Worm (Caenorhabditis elegans) whole organism, L4 larva: ENCODE data around the gene acbp-4.
A peak's percentile ranks its signal among the peaks of the same experiment; 100 is the strongest.

Experiments used
- D1046.2 ChIP-seq: fragments of 200-800 bp; sonication (Bioruptor generic); IDR thresholded peaks from 2 replicates; pipeline ENCODE4 v1.3.6; 2022; ENCODE audit warnings: missing genetic modification characterization, missing compliant biosample characterization
- F37D6.2 ChIP-seq: sonication (generic microtip); optimal IDR thresholded peaks from 2 replicates; lab custom pipeline; 2016; ENCODE audit warnings: mild to moderate bottlenecking, missing genetic modification characterization, missing compliant biosample characterization
- F49E8.2 ChIP-seq: sonication (generic microtip); optimal IDR thresholded peaks from 2 replicates; lab custom pipeline; 2016; ENCODE audit warnings: missing compliant biosample characterization, mild to moderate bottlenecking, missing genetic modification characterization, borderline replicate concordance
- Y105C5A.15 ChIP-seq: fragments of 200-800 bp; sonication (Bioruptor generic); IDR thresholded peaks from 2 replicates; pipeline ENCODE4 v1.3.6; 2022; ENCODE audit warnings: missing genetic modification characterization, missing compliant biosample characterization
- ZK337.2 ChIP-seq: fragments of 200-800 bp; sonication (Bioruptor generic); IDR thresholded peaks from 2 replicates; pipeline ENCODE4 v1.3.6; 2022; ENCODE audit warnings: missing genetic modification reagents, missing genetic modification characterization, missing compliant biosample characterization
- ZK546.5 ChIP-seq, 2 experiments: sonication (generic microtip); optimal IDR thresholded peaks; 2 replicates each; lab custom pipeline; 2017; ENCODE audit warnings: missing biosample characterization in 2 of 2, missing genetic modification characterization in 2 of 2
- arid-1 ChIP-seq: fragments of 200-800 bp; sonication (Bioruptor generic); conservative IDR thresholded peaks from 2 replicates; pipeline ENCODE4 v1.3.6; 2022; ENCODE audit warnings: missing genetic modification reagents, missing genetic modification characterization, missing compliant biosample characterization
- ceh-28 ChIP-seq: fragments of 150-350 bp; optimal IDR thresholded peaks from 2 replicates; lab custom pipeline; 2014; ENCODE audit warnings: missing biosample characterization, missing genetic modification reagents, missing genetic modification characterization
- ceh-32 ChIP-seq: sonication (generic microtip); optimal IDR thresholded peaks from 2 replicates; lab custom pipeline; 2016; ENCODE audit warnings: mild to moderate bottlenecking, missing genetic modification characterization, missing compliant biosample characterization; ENCODE audit not compliant: poor library complexity
- ceh-44 ChIP-seq: fragments of 200-800 bp; sonication (Bioruptor generic); IDR thresholded peaks from 2 replicates; pipeline ENCODE4 v1.3.6; 2022; ENCODE audit warnings: missing genetic modification reagents, missing genetic modification characterization, missing compliant biosample characterization
- cey-2 ChIP-seq: sonication (generic microtip); optimal IDR thresholded peaks from 3 replicates; lab custom pipeline; 2017; ENCODE audit warnings: missing genetic modification characterization, mild to moderate bottlenecking, missing compliant biosample characterization, antibody characterized with exemption, borderline replicate concordance; ENCODE audit not compliant: insufficient read depth
- ctbp-1 ChIP-seq: fragments of 200-800 bp; sonication (Bioruptor generic); IDR thresholded peaks from 2 replicates; pipeline ENCODE4 v1.3.6; 2022; ENCODE audit warnings: missing genetic modification reagents, missing genetic modification characterization, missing compliant biosample characterization
- daf-16 ChIP-seq, 3 experiments: sonication (generic microtip); optimal IDR thresholded peaks; 2 replicates each; lab custom pipeline; 2016 to 2017; ENCODE audit warnings: missing genetic modification characterization in 3 of 3, missing genetic modification reagents in 3 of 3, mild to moderate bottlenecking in 2 of 3, missing compliant biosample characterization in 2 of 3, missing biosample characterization in 1 of 3, moderate library complexity in 1 of 3
- daf-8 ChIP-seq: fragments of 200-800 bp; sonication (Bioruptor generic); IDR thresholded peaks from 2 replicates; pipeline ENCODE4 v1.3.6; 2022; ENCODE audit warnings: missing genetic modification characterization, missing compliant biosample characterization
- dmd-8 ChIP-seq: fragments of 200-800 bp; sonication (Bioruptor generic); IDR thresholded peaks from 2 replicates; pipeline ENCODE4 v1.3.6; 2022; ENCODE audit warnings: missing genetic modification characterization, missing compliant biosample characterization
- dpl-1 ChIP-seq: fragments of 150-350 bp; optimal IDR thresholded peaks from 2 replicates; lab custom pipeline; 2014; ENCODE audit warnings: missing biosample characterization, missing genetic modification reagents, missing genetic modification characterization
- duxl-1 ChIP-seq: sonication (generic microtip); optimal IDR thresholded peaks from 2 replicates; lab custom pipeline; 2016; ENCODE audit warnings: mild to moderate bottlenecking, missing genetic modification characterization, moderate library complexity, missing compliant biosample characterization; ENCODE audit not compliant: poor library complexity
- dve-1 ChIP-seq: sonication (generic microtip); optimal IDR thresholded peaks from 2 replicates; lab custom pipeline; 2017; ENCODE audit warnings: antibody characterized with exemption, mild to moderate bottlenecking, missing genetic modification characterization, missing compliant biosample characterization; ENCODE audit not compliant: insufficient read depth
- egl-27 ChIP-seq: sonication (generic microtip); optimal IDR thresholded peaks from 3 replicates; lab custom pipeline; 2017; ENCODE audit warnings: missing biosample characterization, missing genetic modification reagents, missing genetic modification characterization
- egl-43 ChIP-seq: fragments of 200-800 bp; sonication (Bioruptor generic); IDR thresholded peaks from 2 replicates; pipeline ENCODE4 v1.3.6; 2022; ENCODE audit warnings: missing genetic modification reagents, missing genetic modification characterization, missing compliant biosample characterization
- fkh-10 ChIP-seq: fragments of 150-350 bp; optimal IDR thresholded peaks from 2 replicates; lab custom pipeline; 2014; ENCODE audit warnings: missing biosample characterization, missing genetic modification reagents, missing genetic modification characterization
- gei-8 ChIP-seq: fragments of 200-800 bp; sonication (Bioruptor generic); optimal IDR thresholded peaks from 2 replicates; lab custom pipeline; 2018; ENCODE audit warnings: mild to moderate bottlenecking, missing genetic modification characterization, missing compliant biosample characterization
- hlh-30 ChIP-seq: sonication (generic microtip); optimal IDR thresholded peaks from 2 replicates; lab custom pipeline; 2017; ENCODE audit warnings: antibody characterized with exemption, mild to moderate bottlenecking, missing genetic modification characterization, missing compliant biosample characterization; ENCODE audit not compliant: insufficient read depth
- hmg-1.1 ChIP-seq: fragments of 200-800 bp; sonication (Bioruptor generic); IDR thresholded peaks from 2 replicates; pipeline ENCODE4 v1.3.6; 2022; ENCODE audit warnings: missing genetic modification reagents, missing genetic modification characterization, missing compliant biosample characterization
- lim-7 ChIP-seq: fragments of 200-800 bp; sonication (Bioruptor generic); IDR thresholded peaks from 2 replicates; pipeline ENCODE4 v1.3.6; 2022; ENCODE audit warnings: missing genetic modification characterization, missing compliant biosample characterization
- lin-13 ChIP-seq: fragments of 150-350 bp; optimal IDR thresholded peaks from 2 replicates; lab custom pipeline; 2014; ENCODE audit warnings: missing biosample characterization, missing genetic modification reagents, missing genetic modification characterization
- lin-15B ChIP-seq: fragments of 150-350 bp; sonication (generic microtip); optimal IDR thresholded peaks from 3 replicates; lab custom pipeline; 2014; ENCODE audit warnings: missing biosample characterization, missing genetic modification characterization
- lsy-2 ChIP-seq, 2 experiments: fragments of 150-350 bp in 1 of 2; sonication (generic microtip) in 1 of 2; optimal IDR thresholded peaks; 2 replicates each; lab custom pipeline; 2014 to 2017; ENCODE audit warnings: missing biosample characterization in 2 of 2, missing genetic modification characterization in 2 of 2
- madf-5 ChIP-seq, 2 experiments: fragments of 200-800 bp; sonication (Bioruptor generic); IDR thresholded peaks; 2 replicates each; pipeline ENCODE4 v1.3.6; 2022; ENCODE audit warnings: missing compliant biosample characterization in 2 of 2, missing genetic modification characterization in 2 of 2
- madf-9 ChIP-seq: fragments of 200-800 bp; sonication (Bioruptor generic); conservative IDR thresholded peaks from 2 replicates; pipeline ENCODE4 v1.3.6; 2022; ENCODE audit warnings: missing genetic modification reagents, missing genetic modification characterization, missing compliant biosample characterization
- mdl-1 ChIP-seq, 2 experiments: fragments of 150-350 bp in 1 of 2; sonication (generic microtip) in 1 of 2; optimal IDR thresholded peaks; 2 replicates each; lab custom pipeline; 2014 to 2017; ENCODE audit warnings: missing biosample characterization in 2 of 2, missing genetic modification characterization in 2 of 2
- mep-1 ChIP-seq: fragments of 150-350 bp; sonication (generic microtip); optimal IDR thresholded peaks from 3 replicates; lab custom pipeline; 2014; ENCODE audit warnings: missing biosample characterization, missing genetic modification characterization
- mxl-3 ChIP-seq: fragments of 200-800 bp; sonication (Bioruptor generic); optimal IDR thresholded peaks from 2 replicates; lab custom pipeline; 2018; ENCODE audit warnings: mild to moderate bottlenecking, missing genetic modification characterization, missing compliant biosample characterization
- nhr-10 ChIP-seq: fragments of 150-350 bp; optimal IDR thresholded peaks from 2 replicates; lab custom pipeline; 2014; ENCODE audit warnings: missing biosample characterization, missing genetic modification characterization
- nhr-102 ChIP-seq: sonication (generic microtip); optimal IDR thresholded peaks from 2 replicates; lab custom pipeline; 2016; ENCODE audit warnings: mild to moderate bottlenecking, missing genetic modification characterization, moderate library complexity, missing compliant biosample characterization
- nhr-11 ChIP-seq: fragments of 150-350 bp; optimal IDR thresholded peaks from 2 replicates; lab custom pipeline; 2014; ENCODE audit warnings: missing biosample characterization, missing genetic modification characterization
- nhr-25 ChIP-seq: sonication (generic microtip); optimal IDR thresholded peaks from 2 replicates; lab custom pipeline; 2017; ENCODE audit warnings: missing genetic modification characterization, mild to moderate bottlenecking, missing compliant biosample characterization, antibody characterized with exemption, moderate library complexity, borderline replicate concordance; ENCODE audit not compliant: insufficient read depth
- nhr-28 ChIP-seq: fragments of 150-350 bp; optimal IDR thresholded peaks from 2 replicates; lab custom pipeline; 2014; ENCODE audit warnings: missing biosample characterization, missing genetic modification characterization
- nhr-77 ChIP-seq: fragments of 150-350 bp; optimal IDR thresholded peaks from 2 replicates; lab custom pipeline; 2014; ENCODE audit warnings: missing biosample characterization, missing genetic modification characterization
- rbr-2 ChIP-seq: sonication (generic microtip); optimal IDR thresholded peaks from 2 replicates; lab custom pipeline; 2016; ENCODE audit warnings: missing genotype, missing genetic modification characterization, missing compliant biosample characterization
- sdz-12 ChIP-seq: fragments of 200-800 bp; sonication (Bioruptor generic); optimal IDR thresholded peaks from 2 replicates; lab custom pipeline; 2018; ENCODE audit warnings: mild to moderate bottlenecking, missing genetic modification characterization, missing compliant biosample characterization
- skn-1 ChIP-seq: fragments of 150-350 bp; optimal IDR thresholded peaks from 2 replicates; lab custom pipeline; 2014; ENCODE audit warnings: missing biosample characterization, missing genetic modification characterization
- snpc-1.2 ChIP-seq: fragments of 200-800 bp; sonication (Bioruptor generic); IDR thresholded peaks from 2 replicates; pipeline ENCODE4 v1.3.6; 2022; ENCODE audit warnings: missing genetic modification reagents, missing genetic modification characterization, missing compliant biosample characterization
- spr-3 ChIP-seq: fragments of 200-800 bp; sonication (Bioruptor generic); optimal IDR thresholded peaks from 2 replicates; lab custom pipeline; 2018; ENCODE audit warnings: mild to moderate bottlenecking, missing genetic modification characterization, missing compliant biosample characterization
- tag-97 ChIP-seq: fragments of 200-800 bp; sonication (Bioruptor generic); IDR thresholded peaks from 2 replicates; pipeline ENCODE4 v1.3.6; 2022; ENCODE audit warnings: missing genetic modification characterization, missing compliant biosample characterization
- tra-1 ChIP-seq: fragments of 200-800 bp; sonication (Bioruptor generic); IDR thresholded peaks from 2 replicates; pipeline ENCODE4 v1.3.6; 2022; ENCODE audit warnings: missing genetic modification reagents, missing genetic modification characterization, missing compliant biosample characterization
- unc-130 ChIP-seq: sonication (generic microtip); optimal IDR thresholded peaks from 2 replicates; lab custom pipeline; 2016; ENCODE audit warnings: missing genetic modification reagents, missing genetic modification characterization, missing compliant biosample characterization
- zfp-3 ChIP-seq: fragments of 200-800 bp; sonication (Bioruptor generic); conservative IDR thresholded peaks from 2 replicates; pipeline ENCODE4 v1.3.6; 2022; ENCODE audit warnings: missing genetic modification reagents, missing genetic modification characterization, missing compliant biosample characterization
- ztf-11 ChIP-seq: fragments of 150-350 bp; optimal IDR thresholded peaks from 2 replicates; lab custom pipeline; 2014; ENCODE audit warnings: missing biosample characterization, missing genetic modification characterization

acbp-4 gene

DNA sequence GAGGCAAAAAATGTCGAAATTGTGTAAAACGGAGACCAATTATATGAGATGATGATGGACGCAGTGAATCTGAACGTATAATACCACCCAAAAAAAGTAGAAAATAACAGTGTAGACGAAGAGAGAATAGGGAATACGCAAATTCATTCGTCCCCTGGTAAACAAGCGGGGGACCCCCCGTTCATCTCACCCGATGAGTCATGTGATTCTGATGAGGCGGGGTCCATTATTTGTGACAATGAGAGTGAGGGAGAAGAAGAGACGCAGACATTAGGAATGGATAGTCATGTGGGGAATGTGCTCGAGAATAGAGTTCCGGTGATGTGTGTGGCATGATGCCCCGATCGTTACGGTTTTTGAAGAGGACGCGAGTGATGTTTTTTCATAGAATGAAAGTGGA, 36.8 kb downstream of the acbp-4 start (continued):
- TF ChIP-seq mxl-3 (GFP tag; lab: Kevin White, UChicago) (peak; percentile 34), fkh-10 (GFP tag; lab: Kevin White, UChicago) (no peak), hmg-1.1 (peak; percentile 69), duxl-1 (no peak), lin-13 (GFP tag; lab: Kevin White, UChicago) (no peak), mdl-1 (tag; optimal IDR thresholded peaks at IDR 0.05; lab: Kevin White, UChicago) (peak in 1 of 2 experiments; percentile 84), skn-1 (tag; lab: Kevin White, UChicago) (no peak), sdz-12 (GFP tag; lab: Kevin White, UChicago) (no peak), ceh-44 (GFP tag; lab: Robert Waterston, UW) (no peak), lsy-2 (tag; optimal IDR thresholded peaks at IDR 0.05; lab: Kevin White, UChicago) (peak; percentile 5 to 68), tag-97 (GFP tag; lab: Robert Waterston, UW) (no peak), unc-130 (GFP tag; lab: Kevin White, UChicago) (no peak), gei-8 (GFP tag; lab: Kevin White, UChicago) (no peak), nhr-11 (no peak), nhr-77 (tag; lab: Kevin White, UChicago) (no peak), rbr-2 (tag; lab: Kevin White, UChicago) (peak; percentile 51), ZK337.2 (GFP tag; lab: Robert Waterston, UW) (no peak), D1046.2 (GFP tag; lab: Robert Waterston, UW) (no peak), nhr-102 (tag; lab: Kevin White, UChicago) (no peak), egl-43 (GFP tag; lab: Robert Waterston, UW) (no peak), zfp-3 (GFP tag; lab: Robert Waterston, UW) (0 out of 2 replicates have a peak, but pooled peaks have one; percentile 37), ceh-32 (tag; lab: Kevin White, UChicago) (no peak), ZK546.5 (tag; optimal IDR thresholded peaks at IDR 0.05; lab: Kevin White, UChicago) (no peak), F37D6.2 (tag; lab: Kevin White, UChicago) (no peak), madf-9 (GFP tag; lab: Robert Waterston, UW) (no peak), spr-3 (GFP tag; lab: Kevin White, UChicago) (no peak), nhr-10 (tag; lab: Kevin White, UChicago) (no peak), madf-5 (GFP tag; IDR thresholded peaks at IDR 0.05; lab: Robert Waterston, UW) (no peak), tra-1 (GFP tag; lab: Robert Waterston, UW) (peak; percentile 71; the same call in 1 of the 2 replicates), ceh-28 (no peak), dmd-8 (GFP tag; lab: Robert Waterston, UW) (no peak)

DNA sequence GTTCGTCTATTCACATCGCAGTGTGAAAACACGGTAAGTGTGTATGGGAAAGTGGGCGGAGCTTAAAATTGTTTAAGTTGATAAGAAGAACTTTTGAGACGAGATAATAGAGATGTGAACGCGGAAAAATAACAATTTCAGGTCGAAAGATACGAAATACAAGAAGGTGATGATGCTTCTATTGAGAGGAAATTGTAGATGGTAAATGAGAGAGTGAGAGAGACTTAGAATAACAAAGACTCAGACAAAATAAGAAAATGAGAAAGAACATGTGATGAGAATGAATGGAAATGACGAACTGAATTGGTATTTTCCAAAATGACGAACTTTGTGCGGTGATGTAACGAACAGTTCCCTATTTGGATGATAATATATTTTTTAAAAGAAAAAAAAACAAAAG, 37.8 kb downstream of the acbp-4 start:
- TF ChIP-seq daf-8 (GFP tag; lab: Robert Waterston, UW) (no peak), arid-1 (GFP tag; lab: Robert Waterston, UW) (no peak), ztf-11 (tag; lab: Kevin White, UChicago) (no peak), snpc-1.2 (GFP tag; lab: Robert Waterston, UW) (no peak), ctbp-1 (GFP tag; lab: Robert Waterston, UW) (no peak), cey-2 (no peak), dpl-1 (no peak), egl-27 (tag; lab: Kevin White, UChicago) (no peak), nhr-25 (no peak), lin-15B (tag; lab: Kevin White, UChicago) (no peak), duxl-1 (no peak), nhr-28 (tag; lab: Kevin White, UChicago) (peak; percentile 54), dve-1 (tag; lab: Kevin White, UChicago) (no peak), mep-1 (tag; lab: Kevin White, UChicago) (peak; percentile 39), lin-13 (GFP tag; lab: Kevin White, UChicago) (no peak), F49E8.2 (tag; lab: Kevin White, UChicago) (no peak), ceh-32 (tag; lab: Kevin White, UChicago) (no peak), hlh-30 (tag; lab: Kevin White, UChicago) (peak; percentile 23), Y105C5A.15 (GFP tag; lab: Robert Waterston, UW) (no peak), daf-16 (GFP tag; optimal IDR thresholded peaks at IDR 0.05; lab: Kevin White, UChicago) (no peak), daf-16 (tag; optimal IDR thresholded peaks at IDR 0.05; lab: Kevin White, UChicago) (peak; percentile 40), spr-3 (GFP tag; lab: Kevin White, UChicago) (no peak), lim-7 (GFP tag; lab: Robert Waterston, UW) (no peak), ZK546.5 (tag; optimal IDR thresholded peaks at IDR 0.05; lab: Kevin White, UChicago) (no peak), F37D6.2 (tag; lab: Kevin White, UChicago) (no peak)
